Fruit fly (Drosophila melanogaster) whole organism, embryonic: ENCODE results near the gene CG15894.
A peak's percentile ranks its signal among the peaks of the same experiment; 100 is the strongest.

Experiments
- BtbVII ChIP-seq: fragments of 200-800 bp; sonication (Bioruptor generic); optimal IDR thresholded peaks from 3 replicates; lab custom pipeline; 2017; ENCODE audit warnings: missing biosample characterization, mild to moderate bottlenecking, missing genetic modification characterization
- CG10321 ChIP-seq: fragments of 200-800 bp; sonication (Bioruptor generic); IDR thresholded peaks from 2 replicates; pipeline ENCODE4 v1.3.6; 2022; ENCODE audit warnings: missing biosample characterization, missing genetic modification characterization
- CG11093 ChIP-seq: fragments of 200-800 bp; sonication (Bioruptor generic); IDR thresholded peaks from 3 replicates; pipeline ENCODE4 v1.3.6; 2022; ENCODE audit warnings: missing biosample characterization, missing genetic modification characterization
- CG11723 ChIP-seq: fragments of 200-800 bp; sonication (Bioruptor generic); optimal IDR thresholded peaks from 2 replicates; lab custom pipeline; 2017; ENCODE audit warnings: missing biosample characterization, mild to moderate bottlenecking, missing genetic modification characterization
- CG13624 ChIP-seq: fragments of 200-800 bp; sonication (Bioruptor generic); optimal IDR thresholded peaks from 2 replicates; lab custom pipeline; 2016; ENCODE audit warnings: missing biosample characterization, missing genetic modification characterization
- CG14710 ChIP-seq: fragments of 200-800 bp; sonication (Bioruptor generic); optimal IDR thresholded peaks from 3 replicates; lab custom pipeline; 2019; ENCODE audit warnings: missing biosample characterization, mild to moderate bottlenecking, missing genetic modification characterization, moderate library complexity
- CG14860 ChIP-seq: fragments of 200-800 bp; sonication (Bioruptor generic); IDR thresholded peaks from 3 replicates; pipeline ENCODE4 v1.3.6; 2022; ENCODE audit warnings: missing biosample characterization, missing genetic modification characterization; ENCODE audit not compliant: partially characterized antibody
- CG17361 ChIP-seq: fragments of 200-800 bp; sonication (Bioruptor generic); IDR thresholded peaks from 3 replicates; pipeline ENCODE4 v1.3.6; 2022; ENCODE audit warnings: missing biosample characterization, missing genetic modification characterization
- CG17385 ChIP-seq: fragments of 200-800 bp; sonication (Bioruptor generic); optimal IDR thresholded peaks from 3 replicates; lab custom pipeline; 2018; ENCODE audit warnings: missing biosample characterization, mild to moderate bottlenecking, missing genetic modification characterization
- CG18599 ChIP-seq: fragments of 200-800 bp; sonication (Bioruptor generic); optimal IDR thresholded peaks from 3 replicates; lab custom pipeline; 2017; ENCODE audit warnings: missing biosample characterization, missing genetic modification characterization, mild to moderate bottlenecking, moderate library complexity, missing genetic modification reagents
- CG18619 ChIP-seq: fragments of 200-800 bp; sonication (Bioruptor generic); optimal IDR thresholded peaks from 3 replicates; lab custom pipeline; 2017; ENCODE audit warnings: missing biosample characterization, mild to moderate bottlenecking, missing genetic modification characterization
- CG2889 ChIP-seq: fragments of 200-800 bp; sonication (Bioruptor generic); IDR thresholded peaks from 3 replicates; pipeline ENCODE4 v1.3.6; 2022; ENCODE audit warnings: missing biosample characterization, missing genetic modification characterization
- CG3163 ChIP-seq: fragments of 200-800 bp; sonication (Bioruptor generic); optimal IDR thresholded peaks from 3 replicates; lab custom pipeline; 2016; ENCODE audit warnings: missing biosample characterization, missing genetic modification characterization
- CG3281 ChIP-seq: fragments of 200-800 bp; sonication (Bioruptor generic); optimal IDR thresholded peaks from 3 replicates; lab custom pipeline; 2017; ENCODE audit warnings: missing biosample characterization, mild to moderate bottlenecking, missing genetic modification characterization
- CG33213 ChIP-seq: fragments of 200-800 bp; sonication (Bioruptor generic); optimal IDR thresholded peaks from 3 replicates; lab custom pipeline; 2016; ENCODE audit warnings: missing biosample characterization, missing genetic modification characterization
- CG4424 ChIP-seq: fragments of 200-800 bp; sonication (Bioruptor generic); optimal IDR thresholded peaks from 3 replicates; lab custom pipeline; 2016; ENCODE audit warnings: missing biosample characterization, missing genetic modification characterization
- CG6854 ChIP-seq: fragments of 200-800 bp; sonication (Bioruptor generic); optimal IDR thresholded peaks from 3 replicates; lab custom pipeline; 2017; ENCODE audit warnings: missing biosample characterization, mild to moderate bottlenecking, missing genetic modification characterization
- CG7928 ChIP-seq: fragments of 200-800 bp; sonication (Bioruptor generic); optimal IDR thresholded peaks from 2 replicates; lab custom pipeline; 2017; ENCODE audit warnings: missing biosample characterization, mild to moderate bottlenecking, missing genetic modification characterization
- CG8089 ChIP-seq: fragments of 200-800 bp; sonication (Bioruptor generic); optimal IDR thresholded peaks from 3 replicates; lab custom pipeline; 2016; ENCODE audit warnings: missing biosample characterization, missing genetic modification characterization
- CG8290 ChIP-seq, 3 experiments: fragments of 200-800 bp; sonication (Bioruptor generic); optimal IDR thresholded peaks; 2 replicates each; lab custom pipeline; 2016 to 2019; ENCODE audit warnings: missing biosample characterization in 3 of 3, missing genetic modification characterization in 3 of 3, mild to moderate bottlenecking in 2 of 3, moderate library complexity in 1 of 3
- CG8478 ChIP-seq: fragments of >200 bp; optimal IDR thresholded peaks from 2 replicates; lab custom pipeline; 2018
- CG9727 ChIP-seq: fragments of 200-800 bp; sonication (Bioruptor generic); optimal IDR thresholded peaks from 3 replicates; lab custom pipeline; 2017; ENCODE audit warnings: missing biosample characterization, mild to moderate bottlenecking, missing genetic modification characterization
- Dref ChIP-seq: fragments of 200-800 bp; sonication (Bioruptor generic); IDR thresholded peaks from 2 replicates; pipeline ENCODE4 v1.3.6; 2022; ENCODE audit warnings: missing biosample characterization, missing genetic modification characterization
- Fer1 ChIP-seq: fragments of 200-800 bp; sonication (Bioruptor generic); optimal IDR thresholded peaks from 2 replicates; lab custom pipeline; 2017; ENCODE audit warnings: missing biosample characterization, mild to moderate bottlenecking, missing genetic modification characterization
- H15 ChIP-seq: fragments of 200-800 bp; sonication (Bioruptor generic); IDR thresholded peaks from 3 replicates; pipeline ENCODE4 v1.3.6; 2022; ENCODE audit warnings: missing biosample characterization, missing genetic modification characterization
- HHEX ChIP-seq: fragments of 200-800 bp; sonication (Bioruptor generic); optimal IDR thresholded peaks from 3 replicates; lab custom pipeline; 2017; ENCODE audit warnings: missing biosample characterization, mild to moderate bottlenecking, missing genetic modification characterization, missing genetic modification reagents
- Med ChIP-seq: fragments of 200-800 bp; sonication (Bioruptor generic); peaks from one replicate; lab custom pipeline; 2016; ENCODE audit warnings: missing biosample characterization, missing genetic modification characterization, mild to moderate bottlenecking, inconsistent platforms, moderate library complexity
- Myb ChIP-seq: fragments of 200-800 bp; sonication (Bioruptor generic); optimal IDR thresholded peaks from 2 replicates; lab custom pipeline; 2016; ENCODE audit warnings: missing biosample characterization, missing genetic modification characterization
- NC2β ChIP-seq: fragments of 200-800 bp; sonication (Bioruptor generic); optimal IDR thresholded peaks from 2 replicates; lab custom pipeline; 2016; ENCODE audit warnings: missing biosample characterization, missing genetic modification characterization
- Pdp1 ChIP-seq, 2 experiments: fragments of 200-800 bp; sonication (Bioruptor generic); optimal IDR thresholded peaks; 3 replicates each; lab custom pipeline; 2016; ENCODE audit warnings: missing biosample characterization in 2 of 2, missing genetic modification characterization in 2 of 2, mild to moderate bottlenecking in 1 of 2, moderate library complexity in 1 of 2
- Ptx1 ChIP-seq: fragments of 200-800 bp; sonication (Bioruptor generic); IDR thresholded peaks from 2 replicates; pipeline ENCODE4 v1.3.6; 2022; ENCODE audit warnings: missing biosample characterization, missing genetic modification characterization
- Rfx ChIP-seq: fragments of 200-800 bp; sonication (Bioruptor generic); IDR thresholded peaks from 2 replicates; pipeline ENCODE4 v1.3.6; 2022; ENCODE audit warnings: missing biosample characterization, missing genetic modification characterization
- Side ChIP-seq: fragments of 200-800 bp; sonication (Bioruptor generic); optimal IDR thresholded peaks from 2 replicates; lab custom pipeline; 2016; ENCODE audit warnings: missing biosample characterization, missing genetic modification characterization
- Trl ChIP-seq, 3 experiments: fragments of >200 bp in 2 of 3; fragments of 200-800 bp in 1 of 3; sonication (Bioruptor generic) in 1 of 3; optimal IDR thresholded peaks; 2 replicates in 1 of 3; 3 replicates in 2 of 3; lab custom pipeline; 2016 to 2017; ENCODE audit warnings: missing biosample characterization in 1 of 3, missing genetic modification characterization in 1 of 3
- YL-1 ChIP-seq: fragments of 200-800 bp; sonication (Bioruptor generic); optimal IDR thresholded peaks from 3 replicates; lab custom pipeline; 2017; ENCODE audit warnings: missing biosample characterization, mild to moderate bottlenecking, missing genetic modification characterization
- bbx ChIP-seq: fragments of 200-800 bp; sonication (Bioruptor generic); IDR thresholded peaks from 2 replicates; pipeline ENCODE4 v1.3.6; 2022; ENCODE audit warnings: missing biosample characterization, missing genetic modification characterization; ENCODE audit not compliant: partially characterized antibody
- caup ChIP-seq: fragments of 200-800 bp; sonication (Bioruptor generic); optimal IDR thresholded peaks from 3 replicates; lab custom pipeline; 2017; ENCODE audit warnings: missing biosample characterization, mild to moderate bottlenecking, missing genetic modification characterization, moderate library complexity; ENCODE audit not compliant: severe bottlenecking
- chm ChIP-seq: fragments of 200-800 bp; sonication (Bioruptor generic); IDR thresholded peaks from 2 replicates; pipeline ENCODE4 v1.3.6; 2022; ENCODE audit warnings: missing biosample characterization, missing genetic modification characterization
- dm ChIP-seq: fragments of 200-800 bp; sonication (Bioruptor generic); optimal IDR thresholded peaks from 3 replicates; lab custom pipeline; 2016; ENCODE audit warnings: missing biosample characterization, missing genetic modification characterization
- fru ChIP-seq: fragments of >200 bp; optimal IDR thresholded peaks from 2 replicates; lab custom pipeline; 2017
- gcm ChIP-seq: fragments of 200-800 bp; sonication (Bioruptor generic); optimal IDR thresholded peaks from 2 replicates; lab custom pipeline; 2019; ENCODE audit warnings: missing biosample characterization, mild to moderate bottlenecking, missing genetic modification characterization, moderate library complexity
- kay ChIP-seq: fragments of 200-800 bp; sonication (Bioruptor generic); optimal IDR thresholded peaks from 2 replicates; lab custom pipeline; 2016; ENCODE audit warnings: missing biosample characterization, missing genetic modification characterization
- lilli ChIP-seq: fragments of 200-800 bp; sonication (Bioruptor generic); optimal IDR thresholded peaks from 3 replicates; lab custom pipeline; 2016; ENCODE audit warnings: missing biosample characterization, missing genetic modification characterization
- org-1 ChIP-seq: fragments of 200-800 bp; sonication (Bioruptor generic); optimal IDR thresholded peaks from 2 replicates; lab custom pipeline; 2017; ENCODE audit warnings: missing biosample characterization, missing genetic modification characterization
- sens ChIP-seq: fragments of 200-800 bp; sonication (Bioruptor generic); peaks from one replicate; lab custom pipeline; 2016; ENCODE audit warnings: missing biosample characterization, missing genetic modification characterization
- sob ChIP-seq: fragments of 200-800 bp; sonication (Bioruptor generic); IDR thresholded peaks from 2 replicates; pipeline ENCODE4 v1.3.6; 2022; ENCODE audit warnings: missing biosample characterization, missing genetic modification characterization
- ssp ChIP-seq: fragments of 200-800 bp; sonication (Bioruptor generic); IDR thresholded peaks from 2 replicates; pipeline ENCODE4 v1.3.6; 2022; ENCODE audit warnings: missing biosample characterization, missing genetic modification characterization
- tna ChIP-seq: fragments of 200-800 bp; sonication (Bioruptor generic); IDR thresholded peaks from 2 replicates; pipeline ENCODE4 v1.3.6; 2022; ENCODE audit warnings: missing biosample characterization, missing genetic modification characterization; ENCODE audit not compliant: partially characterized antibody
- vfl ChIP-seq: fragments of 200-800 bp; sonication (Bioruptor generic); optimal IDR thresholded peaks from 2 replicates; lab custom pipeline; 2016; ENCODE audit warnings: missing biosample characterization, missing genetic modification characterization

Gene CG15894

dm6 chrX:6278879-6279628 is 30.0 kb upstream of the CG15894 start (continued):
- TF ChIP-seq chm (GFP tag; lab: Robert Waterston, UW) (peak; percentile 57; the same call in 1 of the 2 replicates), bbx (GFP tag; lab: Robert Waterston, UW) (peak; percentile 37; the same call in 1 of the 2 replicates), fru (no peak), CG9727 (GFP tag; lab: Kevin White, UChicago) (peak; percentile 46), CG11723 (no peak), HHEX (peak; percentile 37), BtbVII (peak; percentile 58), CG6854 (peak; percentile 3), Med (peak; percentile 79), tna (0 out of 2 replicates have a peak, but pooled peaks have one; percentile 30), YL-1 (GFP tag; lab: Kevin White, UChicago) (peak; percentile 70), lilli (GFP tag; lab: Kevin White, UChicago) (peak; percentile 29), caup (GFP tag; lab: Kevin White, UChicago) (peak; percentile 25), Myb (peak; percentile 38), Rfx (0 out of 2 replicates have a peak, but pooled peaks have one; percentile 14), dm (GFP tag; lab: Kevin White, UChicago) (no peak), ssp (GFP tag; lab: Robert Waterston, UW) (no peak), sens (GFP tag; lab: Kevin White, UChicago) (peak; percentile 87), CG14710 (tag; lab: Kevin White, UChicago) (peak; percentile 36), CG2889 (GFP tag; lab: Robert Waterston, UW) (no peak), CG17361 (peak; percentile 48; the same call in 2 of the 3 replicates), CG4424 (GFP tag; lab: Kevin White, UChicago) (peak; percentile 42), CG17385 (GFP tag; lab: Kevin White, UChicago) (peak; percentile 53), CG33213 (peak; percentile 38), sob (0 out of 2 replicates have a peak, but pooled peaks have one; percentile 22), CG7928 (GFP tag; lab: Kevin White, UChicago) (no peak), CG8089 (GFP tag; lab: Kevin White, UChicago) (no peak), Pdp1 (GFP tag; optimal IDR thresholded peaks at IDR 0.05; lab: Kevin White, UChicago) (peak in 1 of 2 experiments; percentile 18), CG10321 (GFP tag; lab: Robert Waterston, UW) (peak; percentile 78), CG3163 (GFP tag; lab: Kevin White, UChicago) (peak; percentile 26), CG14860 (GFP tag; lab: Robert Waterston, UW) (no peak), Trl (optimal IDR thresholded peaks at IDR 0.05; lab: Kevin White, UChicago) (peak; percentile 68 to 82), Trl (GFP tag; optimal IDR thresholded peaks at IDR 0.05; lab: Kevin White, UChicago) (peak; percentile 43), org-1 (GFP tag; lab: Kevin White, UChicago) (peak; percentile 6), CG8290 (GFP tag; optimal IDR thresholded peaks at IDR 0.05; lab: Kevin White, UChicago) (no peak), CG8290 (tag; optimal IDR thresholded peaks at IDR 0.05; lab: Kevin White, UChicago) (peak; percentile 34 to 47), CG13624 (peak; percentile 94), CG18599 (peak; percentile 52), CG8478 (peak; percentile 82), Dref (GFP tag; lab: Robert Waterston, UW) (peak; percentile 62), CG18619 (GFP tag; lab: Kevin White, UChicago) (peak; percentile 39), CG11093 (GFP tag; lab: Robert Waterston, UW) (no peak), gcm (peak; percentile 10), NC2β (GFP tag; lab: Kevin White, UChicago) (peak; percentile 29), Fer1 (GFP tag; lab: Kevin White, UChicago) (peak; percentile 12), Ptx1 (GFP tag; lab: Robert Waterston, UW) (no peak), Side (GFP tag; lab: Kevin White, UChicago) (peak; percentile 36), CG3281 (GFP tag; lab: Kevin White, UChicago) (peak; percentile 10), vfl (no peak), H15 (GFP tag; lab: Robert Waterston, UW) (no peak), kay (GFP tag; lab: Kevin White, UChicago) (peak; percentile 36)
